Fruit fly (Drosophila melanogaster) S2 (cell line): ENCODE results near the gene Cpr65Au.
"Not testable (repeated sequence)": the region's sequence is repeated elsewhere in the genome, so short reads cannot be mapped to it uniquely, and the experiment has no call there.

ENCODE experiments used
- CG8478 ChIP-seq: fragments of >200 bp; optimal IDR thresholded peaks from 2 replicates; lab custom pipeline; 2018
- CTCF ChIP-seq, 2 experiments: fragments of >200 bp; optimal IDR thresholded peaks; 2 replicates each; lab custom pipeline; 2018

DNA sequence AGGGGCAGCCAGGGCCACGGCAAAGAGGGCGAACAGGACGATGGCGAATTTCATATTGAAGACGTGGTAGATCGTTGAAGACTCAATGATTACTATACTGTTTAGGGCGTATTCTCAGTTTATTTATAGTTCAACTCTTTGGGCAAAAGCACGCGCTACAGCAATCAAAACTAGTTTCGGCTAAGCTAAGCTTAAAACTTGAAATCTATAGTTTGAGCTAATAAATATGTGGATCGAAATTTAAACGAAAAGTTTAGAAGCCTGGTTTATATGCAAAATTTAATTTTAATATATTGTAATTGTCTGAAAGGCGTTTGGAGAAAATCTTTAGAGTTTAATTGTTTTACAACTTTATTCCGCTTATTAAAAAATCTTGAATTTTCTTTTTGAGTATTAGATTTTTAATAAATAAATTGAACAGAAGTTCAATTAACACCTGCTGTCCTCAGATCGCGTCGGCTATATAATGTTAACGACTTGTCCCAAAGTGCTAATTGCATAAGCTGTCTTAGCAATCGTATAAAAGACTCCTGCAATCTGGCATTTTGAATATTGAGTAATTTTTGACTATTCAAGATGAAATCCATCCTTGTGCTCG is 18.9 kb upstream of the Cpr65Au start, which contains the start of the genes Cpr65Ax2 and Lcp65Aa:
- TF ChIP-seq CTCF (optimal IDR thresholded peaks at IDR 0.05; lab: Kevin White, UChicago); CG8478 (lab: Kevin White, UChicago): not testable (repeated sequence)
